Fruit fly (Drosophila melanogaster) Kc167 (cell line): ENCODE data around the gene Tsen34.

Experiments
- h ChIP-seq: fragments of >200 bp; optimal IDR thresholded peaks from 3 replicates; lab custom pipeline; 2018; ENCODE audit warnings: missing external identifiers
- insv ChIP-seq: fragments of >200 bp; optimal IDR thresholded peaks from 3 replicates; lab custom pipeline; 2018; ENCODE audit warnings: missing external identifiers
- psq ChIP-seq: fragments of >200 bp; optimal IDR thresholded peaks from 2 replicates; lab custom pipeline; 2017; ENCODE audit warnings: missing external identifiers

DNA sequence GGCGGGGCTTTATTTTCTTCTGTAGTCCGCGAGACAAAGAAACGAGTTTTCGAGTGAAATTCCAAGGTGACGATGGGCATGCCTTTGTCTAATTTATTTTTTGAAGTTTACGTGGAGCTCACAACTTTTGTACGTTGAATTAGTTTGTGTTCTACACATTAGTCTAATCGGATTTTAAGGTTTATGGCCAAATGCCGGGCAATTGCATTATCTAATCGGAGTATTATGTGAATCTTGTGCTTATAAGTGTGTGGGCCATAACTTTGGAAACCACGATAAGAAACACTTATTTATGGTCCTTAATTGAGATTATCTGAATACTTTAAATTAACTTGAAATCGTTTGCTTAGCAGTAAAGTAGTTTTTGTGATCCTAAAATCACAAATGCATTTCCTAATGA, 48.8 kb downstream of the Tsen34 start:
- TF ChIP-seq h (lab: Kevin White, UChicago): no peak
- no peak for TF ChIP-seq psq (lab: Kevin White, UChicago)
- TF ChIP-seq insv (lab: Kevin White, UChicago): no peak
